Fruit fly (Drosophila melanogaster) whole organism, embryonic: ENCODE data around the gene mbm.

ENCODE experiments used
- B-H1 ChIP-seq: fragments of 200-800 bp; sonication (Bioruptor generic); IDR thresholded peaks from 3 replicates; pipeline ENCODE4 v1.3.6; 2022; ENCODE audit warnings: missing biosample characterization, missing genetic modification characterization
- BtbVII ChIP-seq: fragments of 200-800 bp; sonication (Bioruptor generic); optimal IDR thresholded peaks from 3 replicates; lab custom pipeline; 2017; ENCODE audit warnings: missing biosample characterization, mild to moderate bottlenecking, missing genetic modification characterization
- CG10209 ChIP-seq: fragments of 200-800 bp; sonication (Bioruptor generic); optimal IDR thresholded peaks from 3 replicates; lab custom pipeline; 2017; ENCODE audit warnings: missing biosample characterization, mild to moderate bottlenecking, missing genetic modification characterization, missing genetic modification reagents
- CG10267 ChIP-seq: fragments of 200-800 bp; sonication (Bioruptor generic); optimal IDR thresholded peaks from 2 replicates; lab custom pipeline; 2018; ENCODE audit warnings: missing biosample characterization, mild to moderate bottlenecking, missing genetic modification characterization, moderate library complexity
- CG10543 ChIP-seq: fragments of 200-800 bp; sonication (Bioruptor generic); optimal IDR thresholded peaks from 3 replicates; lab custom pipeline; 2017; ENCODE audit warnings: missing biosample characterization, mild to moderate bottlenecking, missing genetic modification characterization, moderate library complexity
- CG10565 ChIP-seq: fragments of 200-800 bp; sonication (Bioruptor generic); optimal IDR thresholded peaks from 3 replicates; lab custom pipeline; 2016; ENCODE audit warnings: missing biosample characterization, mild to moderate bottlenecking, missing genetic modification characterization
- CG11085 ChIP-seq: fragments of 200-800 bp; sonication (Bioruptor generic); IDR thresholded peaks from 2 replicates; pipeline ENCODE4 v1.3.6; 2022; ENCODE audit warnings: missing biosample characterization, missing genetic modification characterization
- CG11398 ChIP-seq: fragments of 200-800 bp; sonication (Bioruptor generic); optimal IDR thresholded peaks from 2 replicates; lab custom pipeline; 2016; ENCODE audit warnings: missing biosample characterization, missing genetic modification characterization
- CG11504 ChIP-seq: fragments of 200-800 bp; sonication (Bioruptor generic); optimal IDR thresholded peaks from 3 replicates; lab custom pipeline; 2019; ENCODE audit warnings: missing biosample characterization, mild to moderate bottlenecking, missing genetic modification characterization, moderate library complexity
- CG12659 ChIP-seq: fragments of 200-800 bp; sonication (Bioruptor generic); optimal IDR thresholded peaks from 3 replicates; lab custom pipeline; 2017; ENCODE audit warnings: mild to moderate bottlenecking, missing biosample characterization, missing genetic modification reagents, missing genetic modification characterization
- CG12942 ChIP-seq: fragments of 200-800 bp; sonication (Bioruptor generic); optimal IDR thresholded peaks from 3 replicates; lab custom pipeline; 2016; ENCODE audit warnings: missing biosample characterization, missing genetic modification characterization
- CG13296 ChIP-seq: fragments of 200-800 bp; sonication (Bioruptor generic); optimal IDR thresholded peaks from 3 replicates; lab custom pipeline; 2018; ENCODE audit warnings: missing biosample characterization, mild to moderate bottlenecking, missing genetic modification characterization
- CG13424 ChIP-seq: fragments of 200-800 bp; sonication (Bioruptor generic); optimal IDR thresholded peaks from 2 replicates; lab custom pipeline; 2019; ENCODE audit warnings: missing biosample characterization, mild to moderate bottlenecking, missing genetic modification characterization, moderate library complexity
- CG15479 ChIP-seq: fragments of 200-800 bp; sonication (Bioruptor generic); optimal IDR thresholded peaks from 3 replicates; lab custom pipeline; 2019; ENCODE audit warnings: missing biosample characterization, mild to moderate bottlenecking, missing genetic modification characterization, moderate library complexity
- CG30020 ChIP-seq: fragments of 200-800 bp; optimal IDR thresholded peaks from 2 replicates; lab custom pipeline; 2019; ENCODE audit warnings: missing biosample characterization, mild to moderate bottlenecking, missing genetic modification characterization, moderate library complexity
- CG33213 ChIP-seq: fragments of 200-800 bp; sonication (Bioruptor generic); optimal IDR thresholded peaks from 3 replicates; lab custom pipeline; 2016; ENCODE audit warnings: missing biosample characterization, missing genetic modification characterization
- CG3838 ChIP-seq: fragments of 200-800 bp; sonication (Bioruptor generic); optimal IDR thresholded peaks from 3 replicates; lab custom pipeline; 2016; ENCODE audit warnings: missing biosample characterization, missing genetic modification characterization
- CG7786 ChIP-seq: fragments of 200-800 bp; sonication (Bioruptor generic); optimal IDR thresholded peaks from 2 replicates; lab custom pipeline; 2016; ENCODE audit warnings: missing biosample characterization, missing genetic modification characterization
- CG9215 ChIP-seq: fragments of 200-800 bp; sonication (Bioruptor generic); IDR thresholded peaks from 2 replicates; pipeline ENCODE4 v1.3.6; 2022; ENCODE audit warnings: missing biosample characterization, missing genetic modification characterization
- CHES-1-like ChIP-seq: fragments of 200-800 bp; sonication (Bioruptor generic); optimal IDR thresholded peaks from 2 replicates; lab custom pipeline; 2016; ENCODE audit warnings: missing biosample characterization, missing genetic modification characterization
- Dref ChIP-seq: fragments of 200-800 bp; sonication (Bioruptor generic); IDR thresholded peaks from 2 replicates; pipeline ENCODE4 v1.3.6; 2022; ENCODE audit warnings: missing biosample characterization, missing genetic modification characterization
- GATAe ChIP-seq: fragments of 200-800 bp; sonication (Bioruptor generic); conservative IDR thresholded peaks from 2 replicates; pipeline ENCODE4 v1.3.6; 2022; ENCODE audit warnings: missing biosample characterization, missing genetic modification characterization
- Gug ChIP-seq: fragments of 200-800 bp; sonication (Bioruptor generic); IDR thresholded peaks from 4 replicates; pipeline ENCODE4 v1.3.6; 2022; ENCODE audit warnings: missing biosample characterization, missing genetic modification characterization
- Hr51 ChIP-seq, 2 experiments: fragments of 200-800 bp; sonication (Bioruptor generic); optimal IDR thresholded peaks; 2 replicates in 1 of 2; 3 replicates in 1 of 2; lab custom pipeline; 2016 to 2018; ENCODE audit warnings: missing biosample characterization in 2 of 2, missing genetic modification characterization in 2 of 2, mild to moderate bottlenecking in 1 of 2, moderate library complexity in 1 of 2
- MBD-R2 ChIP-seq: fragments of 200-800 bp; sonication (Bioruptor generic); IDR thresholded peaks from 2 replicates; pipeline ENCODE4 v1.3.6; 2022; ENCODE audit warnings: missing biosample characterization, missing genetic modification characterization
- Med ChIP-seq: fragments of 200-800 bp; sonication (Bioruptor generic); peaks from one replicate; lab custom pipeline; 2016; ENCODE audit warnings: missing biosample characterization, missing genetic modification characterization, mild to moderate bottlenecking, inconsistent platforms, moderate library complexity
- Stat92E ChIP-seq, 3 experiments: fragments of >200 bp in 2 of 3; fragments of 200-800 bp in 1 of 3; sonication (Bioruptor generic) in 1 of 3; optimal IDR thresholded peaks; 2 replicates each; lab custom pipeline; 2017 to 2019; ENCODE audit warnings: missing biosample characterization in 3 of 3, missing genetic modification characterization in 3 of 3, mild to moderate bottlenecking in 1 of 3, moderate library complexity in 1 of 3
- Taf1 ChIP-seq: fragments of 200-800 bp; sonication (Bioruptor generic); IDR thresholded peaks from 2 replicates; pipeline ENCODE4 v1.3.6; 2022; ENCODE audit warnings: missing biosample characterization, missing genetic modification characterization
- Xrp1 ChIP-seq: fragments of 200-800 bp; sonication (Bioruptor generic); IDR thresholded peaks from 2 replicates; pipeline ENCODE4 v1.3.6; 2022; ENCODE audit warnings: missing biosample characterization, missing genetic modification characterization
- abd-A ChIP-seq: fragments of 200-800 bp; sonication (Bioruptor generic); optimal IDR thresholded peaks from 3 replicates; lab custom pipeline; 2019; ENCODE audit warnings: missing biosample characterization, mild to moderate bottlenecking, missing genetic modification characterization, moderate library complexity
- ac ChIP-seq: fragments of 200-800 bp; sonication (Bioruptor generic); optimal IDR thresholded peaks from 3 replicates; lab custom pipeline; 2017; ENCODE audit warnings: missing biosample characterization, mild to moderate bottlenecking, missing genetic modification characterization
- bigmax ChIP-seq: fragments of 200-800 bp; sonication (Bioruptor generic); optimal IDR thresholded peaks from 2 replicates; lab custom pipeline; 2018; ENCODE audit warnings: missing biosample characterization, mild to moderate bottlenecking, missing genetic modification characterization
- btn ChIP-seq: fragments of 200-800 bp; sonication (Bioruptor generic); optimal IDR thresholded peaks from 2 replicates; lab custom pipeline; 2016; ENCODE audit warnings: missing biosample characterization, missing genetic modification characterization
- cato ChIP-seq: fragments of 200-800 bp; sonication (Bioruptor generic); optimal IDR thresholded peaks from 2 replicates; lab custom pipeline; 2016; ENCODE audit warnings: missing biosample characterization, missing genetic modification characterization, borderline replicate concordance
- crc ChIP-seq: fragments of 200-800 bp; sonication (Bioruptor generic); optimal IDR thresholded peaks from 2 replicates; lab custom pipeline; 2016; ENCODE audit warnings: missing biosample characterization, missing genetic modification characterization
- emc ChIP-seq: fragments of 200-800 bp; sonication (Bioruptor generic); optimal IDR thresholded peaks from 2 replicates; lab custom pipeline; 2016; ENCODE audit warnings: missing biosample characterization, missing genetic modification characterization
- fru ChIP-seq: fragments of >200 bp; optimal IDR thresholded peaks from 2 replicates; lab custom pipeline; 2017
- hbn ChIP-seq: fragments of 200-800 bp; sonication (Bioruptor generic); IDR thresholded peaks from 2 replicates; pipeline ENCODE4 v1.3.6; 2022; ENCODE audit warnings: missing biosample characterization, missing genetic modification characterization; ENCODE audit not compliant: partially characterized antibody
- klu ChIP-seq: fragments of 200-800 bp; sonication (Bioruptor generic); IDR thresholded peaks from 2 replicates; pipeline ENCODE4 v1.3.6; 2022; ENCODE audit warnings: missing biosample characterization, missing genetic modification characterization
- nerfin-1 ChIP-seq: fragments of 200-800 bp; sonication (Bioruptor generic); optimal IDR thresholded peaks from 3 replicates; lab custom pipeline; 2019; ENCODE audit warnings: missing biosample characterization, mild to moderate bottlenecking, missing genetic modification characterization, moderate library complexity
- nmo ChIP-seq: fragments of 200-800 bp; sonication (Bioruptor generic); optimal IDR thresholded peaks from 2 replicates; lab custom pipeline; 2018; ENCODE audit warnings: missing biosample characterization, mild to moderate bottlenecking, missing genetic modification characterization, moderate library complexity
- nom ChIP-seq: fragments of 200-800 bp; sonication (Bioruptor generic); optimal IDR thresholded peaks from 2 replicates; lab custom pipeline; 2017; ENCODE audit warnings: missing biosample characterization, missing genetic modification characterization, mild to moderate bottlenecking, moderate library complexity, missing genetic modification reagents
- shn ChIP-seq: fragments of 200-800 bp; sonication (Bioruptor generic); optimal IDR thresholded peaks from 3 replicates; lab custom pipeline; 2016; ENCODE audit warnings: missing biosample characterization, missing genetic modification characterization
- sima ChIP-seq: fragments of 200-800 bp; sonication (Bioruptor generic); optimal IDR thresholded peaks from 2 replicates; lab custom pipeline; 2016; ENCODE audit warnings: missing biosample characterization, missing genetic modification characterization
- stc ChIP-seq: fragments of 200-800 bp; sonication (Bioruptor generic); IDR thresholded peaks from 2 replicates; pipeline ENCODE4 v1.3.6; 2022; ENCODE audit warnings: missing biosample characterization, missing genetic modification characterization
- tio ChIP-seq: fragments of 200-800 bp; sonication (Bioruptor generic); optimal IDR thresholded peaks from 2 replicates; lab custom pipeline; 2017; ENCODE audit warnings: missing biosample characterization, missing genetic modification characterization, inconsistent platforms
- ttk ChIP-seq: fragments of 200-800 bp; sonication (Bioruptor generic); IDR thresholded peaks from 2 replicates; pipeline ENCODE4 v2.1.2; 2022; ENCODE audit warnings: missing biosample characterization, missing genetic modification characterization
- tup ChIP-seq: fragments of 200-800 bp; sonication (Bioruptor generic); optimal IDR thresholded peaks from 2 replicates; lab custom pipeline; 2016; ENCODE audit warnings: missing biosample characterization, mild to moderate bottlenecking, missing genetic modification characterization, moderate library complexity
- unpg ChIP-seq: fragments of 200-800 bp; sonication (Bioruptor generic); optimal IDR thresholded peaks from 3 replicates; lab custom pipeline; 2018; ENCODE audit warnings: missing biosample characterization, mild to moderate bottlenecking, missing genetic modification characterization, moderate library complexity

mbm gene

DNA sequence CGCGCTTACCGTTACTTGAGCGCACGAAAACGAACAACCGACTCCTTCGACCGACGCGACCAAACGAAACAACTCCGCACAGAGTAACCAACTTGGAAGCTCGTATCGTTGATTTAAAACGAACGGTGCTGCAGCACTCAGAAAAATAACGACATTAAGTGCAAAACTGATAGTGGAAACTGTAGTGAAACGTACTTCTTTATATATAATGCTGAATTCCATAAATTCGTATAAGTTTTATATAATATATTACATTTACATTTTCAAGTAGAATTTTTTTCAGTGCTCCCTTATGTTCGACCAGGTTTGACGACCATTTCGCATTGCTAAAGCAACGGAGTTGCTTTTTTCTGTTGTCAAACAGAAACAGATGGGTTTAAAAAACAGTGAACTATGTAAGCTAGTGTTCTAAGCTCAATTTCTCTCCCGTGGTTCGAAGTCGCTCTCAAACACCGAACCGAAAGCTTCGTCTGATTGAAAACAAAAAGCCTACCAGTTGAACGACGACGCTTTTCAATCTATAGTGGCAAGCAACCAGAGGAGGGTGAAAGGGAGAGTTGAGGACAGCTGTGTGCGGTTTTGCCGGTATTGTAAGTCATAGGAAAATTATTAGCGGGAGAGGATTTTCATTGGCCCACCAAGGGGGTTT lies 6.0 kb downstream of the mbm start, which contains the start of gene CG17075 (continued):
- peak; percentile 92 for TF ChIP-seq klu
- peak; percentile 95 for TF ChIP-seq CG13424 (tag; lab: Kevin White, UChicago)
- peak; percentile 97 for TF ChIP-seq CG12659 (GFP tag; lab: Kevin White, UChicago)
- peak; percentile 66 for TF ChIP-seq CG10565 (GFP tag; lab: Kevin White, UChicago)
- TF ChIP-seq btn = peak; percentile 34
- TF ChIP-seq tio (GFP tag; lab: Kevin White, UChicago) = peak; percentile 89
- TF ChIP-seq hbn (GFP tag; lab: Robert Waterston, UW) = no peak
- peak; percentile 72 for TF ChIP-seq abd-A (tag; lab: Kevin White, UChicago)
- peak; percentile 94 for TF ChIP-seq Xrp1 (GFP tag; lab: Robert Waterston, UW)
- no peak for TF ChIP-seq sima (GFP tag; lab: Kevin White, UChicago)
- TF ChIP-seq CG11085 (GFP tag; lab: Robert Waterston, UW) = peak; percentile 94
- TF ChIP-seq nerfin-1 = peak; percentile 71
- TF ChIP-seq Taf1 = peak; percentile 86
- peak; percentile 92 for TF ChIP-seq CG12942
- peak; percentile 91 for TF ChIP-seq CG9215 (GFP tag; lab: Robert Waterston, UW)
- peak; percentile 62 for TF ChIP-seq emc
- TF ChIP-seq unpg (GFP tag; lab: Kevin White, UChicago) = peak; percentile 96
- TF ChIP-seq bigmax (GFP tag; lab: Kevin White, UChicago) = peak; percentile 6
- peak; percentile 75 for TF ChIP-seq CG10543
- TF ChIP-seq shn (GFP tag; lab: Kevin White, UChicago) = peak; percentile 48
- peak; percentile 88 for TF ChIP-seq cato (GFP tag; lab: Kevin White, UChicago)
- TF ChIP-seq nom (GFP tag; lab: Kevin White, UChicago) = peak; percentile 40
- peak; percentile 93 for TF ChIP-seq nmo (GFP tag; lab: Kevin White, UChicago)
- peak; percentile 55 for TF ChIP-seq CG7786 (GFP tag; lab: Kevin White, UChicago)
- TF ChIP-seq CG30020 = peak; percentile 63
- TF ChIP-seq CG11398 (GFP tag; lab: Kevin White, UChicago) = peak; percentile 70
- peak; percentile 85 for TF ChIP-seq CG10267
- TF ChIP-seq crc (GFP tag; lab: Kevin White, UChicago) = peak; percentile 51
- TF ChIP-seq CHES-1-like (GFP tag; lab: Kevin White, UChicago) = peak; percentile 68
- peak; percentile 75 to 96 for TF ChIP-seq Hr51 (GFP tag; optimal IDR thresholded peaks at IDR 0.05; lab: Kevin White, UChicago)
- TF ChIP-seq BtbVII (GFP tag; lab: Kevin White, UChicago) = peak; percentile 95
- peak; percentile 93 for TF ChIP-seq stc (GFP tag; lab: Robert Waterston, UW)
- TF ChIP-seq GATAe (GFP tag; lab: Robert Waterston, UW) = no peak; the same call in 1 of the 2 replicates
- TF ChIP-seq MBD-R2 (GFP tag; lab: Robert Waterston, UW) = peak; percentile 91
- TF ChIP-seq ttk (GFP tag; lab: Robert Waterston, UW) = peak; percentile 94
- peak; percentile 91 for TF ChIP-seq Gug (GFP tag; lab: Robert Waterston, UW)
- TF ChIP-seq CG10209 (GFP tag; lab: Kevin White, UChicago) = peak; percentile 96
- no peak for TF ChIP-seq fru (lab: Kevin White, UChicago)
- peak; percentile 86 for TF ChIP-seq tup (GFP tag; lab: Kevin White, UChicago)
- peak; percentile 80 for TF ChIP-seq CG3838
- peak; percentile 94 for TF ChIP-seq Med (GFP tag; lab: Kevin White, UChicago)
- TF ChIP-seq ac (GFP tag; lab: Kevin White, UChicago) = peak; percentile 23
- TF ChIP-seq CG13296 (GFP tag; lab: Kevin White, UChicago) = peak; percentile 95
- no peak for TF ChIP-seq CG15479 (GFP tag; lab: Kevin White, UChicago)
- TF ChIP-seq Stat92E (GFP tag; optimal IDR thresholded peaks at IDR 0.05; lab: Kevin White, UChicago) = peak in 1 of 3 experiments; percentile 16
- TF ChIP-seq B-H1 = peak; percentile 94
- peak; percentile 32; the same call in 1 of the 2 replicates for TF ChIP-seq Dref (GFP tag; lab: Robert Waterston, UW)
- peak; percentile 96 for TF ChIP-seq CG11504 (tag; lab: Kevin White, UChicago)
- TF ChIP-seq CG33213 (GFP tag; lab: Kevin White, UChicago) = peak; percentile 12
